Fruit fly (Drosophila melanogaster): ENCODE results near the gene CG14642.

Gene CG14642

dm6 chr3R:4246578-4247070 is 4.1 kb upstream of the CG14642 start, which contains the start of gene TwdlF:
TwdlF (plus strand) TSS chr3R:4247020.
- TF ChIP-seq CG1620 (GFP tag; optimal IDR thresholded peaks at IDR 0.05) (no peak), cic (GFP tag; optimal IDR thresholded peaks at IDR 0.05) (no peak), CG14711 (tag; optimal IDR thresholded peaks at IDR 0.05) (no peak), pad (GFP tag; optimal IDR thresholded peaks at IDR 0.05) (no peak), Crg-1 (GFP tag; optimal IDR thresholded peaks at IDR 0.05) (no peak), kay (GFP tag; ENCODE audit: borderline replicate concordance) (no peak), CG12768 (GFP tag; optimal IDR thresholded peaks at IDR 0.05) (no peak), bab1 (GFP tag; optimal IDR thresholded peaks at IDR 0.05) (no peak), CG5204 (GFP tag; optimal IDR thresholded peaks at IDR 0.05) (no peak), CG7045 (GFP tag; optimal IDR thresholded peaks at IDR 0.05) (no peak), Hr96 (GFP tag; optimal IDR thresholded peaks at IDR 0.05) (no peak), ovo (GFP tag; optimal IDR thresholded peaks at IDR 0.05) (no peak), CG7101 (tag; optimal IDR thresholded peaks at IDR 0.05) (no peak), cnc (optimal IDR thresholded peaks at IDR 0.05) (no peak), Clk (GFP tag; optimal IDR thresholded peaks at IDR 0.05) (no peak)

- TF ChIP-seq CG11617 (GFP tag; optimal IDR thresholded peaks at IDR 0.05): no peak
- no peak for TF ChIP-seq CG14711 (tag; optimal IDR thresholded peaks at IDR 0.05)
- TF ChIP-seq bab1 (GFP tag; optimal IDR thresholded peaks at IDR 0.05): no peak
- no peak for TF ChIP-seq kay (GFP tag; ENCODE audit: borderline replicate concordance)
- TF ChIP-seq CG5204 (GFP tag; optimal IDR thresholded peaks at IDR 0.05): no peak
- TF ChIP-seq CG7045 (GFP tag; optimal IDR thresholded peaks at IDR 0.05): no peak
- TF ChIP-seq pad (GFP tag; optimal IDR thresholded peaks at IDR 0.05): no peak
- TF ChIP-seq toe (GFP tag; optimal IDR thresholded peaks at IDR 0.05): no peak
- TF ChIP-seq CG1620 (GFP tag; optimal IDR thresholded peaks at IDR 0.05): no peak
Observed at dm6 chr3R:4243096-4243940, 801 bp upstream of the CG14642 start, which contains the start of gene CG34305. CG34305 (minus strand) TSS chr3R:4243146.

- TF ChIP-seq cic (GFP tag; optimal IDR thresholded peaks at IDR 0.05) (no peak), cnc (optimal IDR thresholded peaks at IDR 0.05) (no peak), Crg-1 (GFP tag; optimal IDR thresholded peaks at IDR 0.05) (no peak), CG14711 (tag; optimal IDR thresholded peaks at IDR 0.05) (no peak), CG33017 (tag; optimal IDR thresholded peaks at IDR 0.05) (no peak), CG12768 (GFP tag; optimal IDR thresholded peaks at IDR 0.05) (no peak), CG7045 (GFP tag; optimal IDR thresholded peaks at IDR 0.05) (no peak), Hr96 (GFP tag; optimal IDR thresholded peaks at IDR 0.05) (no peak), bab1 (GFP tag; optimal IDR thresholded peaks at IDR 0.05) (no peak), ovo (GFP tag; optimal IDR thresholded peaks at IDR 0.05) (no peak), Clk (GFP tag; optimal IDR thresholded peaks at IDR 0.05) (no peak), Mnt (GFP tag; optimal IDR thresholded peaks at IDR 0.05) (no peak), kay (GFP tag; ENCODE audit: borderline replicate concordance) (no peak), CG1620 (GFP tag; optimal IDR thresholded peaks at IDR 0.05) (no peak), toe (GFP tag; optimal IDR thresholded peaks at IDR 0.05) (no peak), tj (GFP tag; optimal IDR thresholded peaks at IDR 0.05) (no peak)
Observed at dm6 chr3R:4241776-4242175, 741 bp downstream of the CG14642 start.

dm6 chr3R:4236534-4236933 is 6.0 kb downstream of the CG14642 start:
- TF ChIP-seq CG12768 (GFP tag; optimal IDR thresholded peaks at IDR 0.05) (peak; percentile 56), CG7045 (GFP tag; optimal IDR thresholded peaks at IDR 0.05) (peak; percentile 10), tj (GFP tag; optimal IDR thresholded peaks at IDR 0.05) (no peak), Mnt (GFP tag; optimal IDR thresholded peaks at IDR 0.05) (peak; percentile 18), cic (GFP tag; optimal IDR thresholded peaks at IDR 0.05) (peak; percentile 58), CG33017 (tag; optimal IDR thresholded peaks at IDR 0.05) (peak; percentile 22), kay (GFP tag; ENCODE audit: borderline replicate concordance) (no peak)

dm6 chr3R:4234991-4235553 is 7.4 kb downstream of the CG14642 start, which contains the start of gene Gel:
Gel (plus strand) TSS chr3R:4235217.
- peak; percentile 15 for TF ChIP-seq Mnt (GFP tag; optimal IDR thresholded peaks at IDR 0.05)
- TF ChIP-seq cic (GFP tag; optimal IDR thresholded peaks at IDR 0.05): peak; percentile 53
- no peak for TF ChIP-seq CG1620 (GFP tag; optimal IDR thresholded peaks at IDR 0.05)

- TF ChIP-seq cnc (optimal IDR thresholded peaks at IDR 0.05) (no peak), CG7045 (GFP tag; optimal IDR thresholded peaks at IDR 0.05) (no peak), kay (GFP tag; ENCODE audit: borderline replicate concordance) (no peak), CG7101 (tag; optimal IDR thresholded peaks at IDR 0.05) (no peak), CG1620 (GFP tag; optimal IDR thresholded peaks at IDR 0.05) (no peak), toe (GFP tag; optimal IDR thresholded peaks at IDR 0.05) (no peak), cic (GFP tag; optimal IDR thresholded peaks at IDR 0.05) (no peak), Mnt (GFP tag; optimal IDR thresholded peaks at IDR 0.05) (no peak), CG12768 (GFP tag; optimal IDR thresholded peaks at IDR 0.05) (no peak), Hr96 (GFP tag; optimal IDR thresholded peaks at IDR 0.05) (no peak)
Observed at dm6 chr3R:4233018-4233385, 9.5 kb downstream of the CG14642 start, which contains the start of gene abs. abs (plus strand) TSS chr3R:4233047.

Measured in whole organism, adult.